Worm (Caenorhabditis elegans): ENCODE results near the gene bir-2.

bir-2 gene

ce11 chrV:13568533-13568932, at the start of gene bir-2, which contains the start of gene nuaf-1:
Gene bir-2 (plus strand): TSS chrV:13568850.
Gene nuaf-1 (minus strand): TSS chrV:13568630.
- TF ChIP-seq madf-3 (GFP tag; IDR thresholded peaks at IDR 0.05) (no peak), snpc-4 (GFP tag; optimal IDR thresholded peaks at IDR 0.05) (no peak), snpc-4 (tag; optimal IDR thresholded peaks at IDR 0.05) (peak in 2 of 4 experiments; percentile 17 to 40), egl-18 (GFP tag; IDR thresholded peaks at IDR 0.05) (no peak), nhr-80 (tag; optimal IDR thresholded peaks at IDR 0.05) (peak; percentile 8), madf-6 (GFP tag; IDR thresholded peaks at IDR 0.05) (peak; percentile 63), ztf-28 (GFP tag; IDR thresholded peaks at IDR 0.05) (no peak), mcd-1 (GFP tag; IDR thresholded peaks at IDR 0.05) (peak; percentile 94), Y53F4B.3 (GFP tag; IDR thresholded peaks at IDR 0.05) (no peak), C06A6.2 (GFP tag; conservative IDR thresholded peaks at IDR 0.05) (no peak), rcor-1 (GFP tag; IDR thresholded peaks at IDR 0.05) (peak; percentile 29; the same call in 1 of the 2 replicates), lin-54 (GFP tag; optimal IDR thresholded peaks at IDR 0.05) (peak; percentile 65), attf-5 (GFP tag; optimal IDR thresholded peaks at IDR 0.05) (peak; percentile 9), ceh-58 (GFP tag; IDR thresholded peaks at IDR 0.05) (no peak), snpc-3.4 (tag; optimal IDR thresholded peaks at IDR 0.05) (peak; percentile 67), dox-1 (GFP tag; IDR thresholded peaks at IDR 0.05) (0 out of 2 replicates have a peak, but pooled peaks have one; percentile 24), aptf-2 (GFP tag; conservative IDR thresholded peaks at IDR 0.05) (no peak), efl-1 (GFP tag; optimal IDR thresholded peaks at IDR 0.05) (peak; percentile 46), rpc-1 (optimal IDR thresholded peaks at IDR 0.05) (no peak), rpc-1 (tag; optimal IDR thresholded peaks at IDR 0.05) (no peak), F23B12.7 (tag; optimal IDR thresholded peaks at IDR 0.05; ENCODE audit: insufficient read depth) (peak; percentile 3), hmg-1.2 (GFP tag; IDR thresholded peaks at IDR 0.05) (0 out of 2 replicates have a peak, but pooled peaks have one; percentile 8), lsl-1 (GFP tag; optimal IDR thresholded peaks at IDR 0.05) (peak; percentile 41), K11D2.4 (GFP tag; IDR thresholded peaks at IDR 0.05) (no peak), D2030.7 (GFP tag; IDR thresholded peaks at IDR 0.05) (peak; percentile 45)

- TF ChIP-seq hmg-1.2 (GFP tag; IDR thresholded peaks at IDR 0.05) (no peak), egl-18 (GFP tag; IDR thresholded peaks at IDR 0.05) (no peak), T07F8.4 (tag; optimal IDR thresholded peaks at IDR 0.05) (no peak), sdz-38 (tag; optimal IDR thresholded peaks at IDR 0.05) (no peak), hrde-1 (tag; optimal IDR thresholded peaks at IDR 0.05; ENCODE audit: borderline replicate concordance) (no peak), ceh-100 (GFP tag; IDR thresholded peaks at IDR 0.05) (no peak), ets-4 (GFP tag; optimal IDR thresholded peaks at IDR 0.05) (no peak), nhr-27 (tag; optimal IDR thresholded peaks at IDR 0.05) (no peak), F33H1.4 (GFP tag; IDR thresholded peaks at IDR 0.05) (no peak), somi-1 (GFP tag; optimal IDR thresholded peaks at IDR 0.05) (no peak), bed-1 (GFP tag; IDR thresholded peaks at IDR 0.05) (no peak), madf-3 (GFP tag; IDR thresholded peaks at IDR 0.05) (no peak), let-526 (GFP tag; IDR thresholded peaks at IDR 0.05) (no peak), tbx-9 (tag; optimal IDR thresholded peaks at IDR 0.05; ENCODE audit: borderline replicate concordance) (no peak), pbrm-1 (GFP tag; IDR thresholded peaks at IDR 0.05) (no peak), Y53F4B.3 (GFP tag; IDR thresholded peaks at IDR 0.05) (no peak), B0035.1 (tag; optimal IDR thresholded peaks at IDR 0.05) (no peak), F52B5.7 (tag; optimal IDR thresholded peaks at IDR 0.05) (no peak), lsl-1 (GFP tag; optimal IDR thresholded peaks at IDR 0.05) (no peak)
Measured at ce11 chrV:13523194-13523593, 45.5 kb upstream of the bir-2 start, which contains the start of gene R11G10.3. Gene R11G10.3 (plus strand): TSS chrV:13523494.
